Worm (Caenorhabditis elegans): Measurements from ENCODE around the gene F09F9.3.

The F09F9.3 gene

ce11 chrX:4144136-4144781 is 23.4 kb upstream of the F09F9.3 start:
- TF ChIP-seq flt-1 (GFP tag; IDR thresholded peaks at IDR 0.05) (no peak), ets-7 (tag; optimal IDR thresholded peaks at IDR 0.05) (no peak), hmg-4 (GFP tag; optimal IDR thresholded peaks at IDR 0.05) (no peak), B0310.2 (tag; optimal IDR thresholded peaks at IDR 0.05) (no peak), tra-4 (tag; optimal IDR thresholded peaks at IDR 0.05) (no peak), ceh-13 (GFP tag; optimal IDR thresholded peaks at IDR 0.05) (no peak), tbx-11 (GFP tag; IDR thresholded peaks at IDR 0.05) (no peak), sea-1 (GFP tag; conservative IDR thresholded peaks at IDR 0.05) (no peak), tbx-37 (GFP tag; conservative IDR thresholded peaks at IDR 0.05) (no peak), pes-1 (GFP tag; IDR thresholded peaks at IDR 0.05) (no peak), ceh-36 (tag; optimal IDR thresholded peaks at IDR 0.05) (no peak), aly-1 (tag; optimal IDR thresholded peaks at IDR 0.05) (no peak), hmbx-1 (tag; optimal IDR thresholded peaks at IDR 0.05) (no peak)

ce11 chrX:4143260-4144018 is 22.6 kb upstream of the F09F9.3 start:
- TF ChIP-seq hmbx-1 (tag; optimal IDR thresholded peaks at IDR 0.05) (no peak), ceh-13 (GFP tag; optimal IDR thresholded peaks at IDR 0.05) (no peak), aly-1 (tag; optimal IDR thresholded peaks at IDR 0.05) (no peak), B0310.2 (tag; optimal IDR thresholded peaks at IDR 0.05) (no peak), hmg-4 (GFP tag; optimal IDR thresholded peaks at IDR 0.05) (no peak), F13C5.2 (tag; optimal IDR thresholded peaks at IDR 0.05) (no peak), ceh-36 (tag; optimal IDR thresholded peaks at IDR 0.05) (no peak), pes-1 (GFP tag; IDR thresholded peaks at IDR 0.05) (no peak), scrt-1 (GFP tag; IDR thresholded peaks at IDR 0.05) (no peak), ama-1 (optimal IDR thresholded peaks at IDR 0.05) (no peak), tra-4 (tag; optimal IDR thresholded peaks at IDR 0.05) (no peak), ets-7 (tag; optimal IDR thresholded peaks at IDR 0.05) (no peak), hnd-1 (tag; optimal IDR thresholded peaks at IDR 0.05) (no peak), tbx-11 (GFP tag; IDR thresholded peaks at IDR 0.05) (no peak), flt-1 (GFP tag; IDR thresholded peaks at IDR 0.05) (no peak), sea-1 (GFP tag; conservative IDR thresholded peaks at IDR 0.05) (no peak), tbx-37 (GFP tag; conservative IDR thresholded peaks at IDR 0.05) (no peak)

ce11 chrX:4142648-4143259 is 21.9 kb upstream of the F09F9.3 start:
- TF ChIP-seq ets-7 (tag; optimal IDR thresholded peaks at IDR 0.05) (no peak), ceh-13 (GFP tag; optimal IDR thresholded peaks at IDR 0.05) (no peak), ama-1 (optimal IDR thresholded peaks at IDR 0.05) (no peak), tbx-37 (GFP tag; conservative IDR thresholded peaks at IDR 0.05) (no peak), ceh-36 (tag; optimal IDR thresholded peaks at IDR 0.05) (no peak), pes-1 (GFP tag; IDR thresholded peaks at IDR 0.05) (no peak), scrt-1 (GFP tag; IDR thresholded peaks at IDR 0.05) (no peak), tbx-11 (GFP tag; IDR thresholded peaks at IDR 0.05) (no peak), hmbx-1 (tag; optimal IDR thresholded peaks at IDR 0.05) (no peak), aly-1 (tag; optimal IDR thresholded peaks at IDR 0.05) (no peak), flt-1 (GFP tag; IDR thresholded peaks at IDR 0.05) (no peak), F13C5.2 (tag; optimal IDR thresholded peaks at IDR 0.05) (no peak)

- TF ChIP-seq ceh-13 (GFP tag; optimal IDR thresholded peaks at IDR 0.05) (no peak), flt-1 (GFP tag; IDR thresholded peaks at IDR 0.05) (no peak), ama-1 (optimal IDR thresholded peaks at IDR 0.05) (no peak), B0310.2 (tag; optimal IDR thresholded peaks at IDR 0.05) (no peak), pes-1 (GFP tag; IDR thresholded peaks at IDR 0.05) (no peak), aly-1 (tag; optimal IDR thresholded peaks at IDR 0.05) (no peak), ceh-36 (tag; optimal IDR thresholded peaks at IDR 0.05) (no peak), F13C5.2 (tag; optimal IDR thresholded peaks at IDR 0.05) (no peak), hmg-4 (GFP tag; optimal IDR thresholded peaks at IDR 0.05) (no peak), scrt-1 (GFP tag; IDR thresholded peaks at IDR 0.05) (no peak), tbx-11 (GFP tag; IDR thresholded peaks at IDR 0.05) (no peak)
Measured at ce11 chrX:4142202-4142601, 21.4 kb upstream of the F09F9.3 start.

- TF ChIP-seq ceh-36 (tag; optimal IDR thresholded peaks at IDR 0.05) (no peak), F13C5.2 (tag; optimal IDR thresholded peaks at IDR 0.05) (no peak), hnd-1 (tag; optimal IDR thresholded peaks at IDR 0.05) (no peak), hmg-4 (GFP tag; optimal IDR thresholded peaks at IDR 0.05) (no peak), ceh-13 (GFP tag; optimal IDR thresholded peaks at IDR 0.05) (no peak), sea-1 (GFP tag; conservative IDR thresholded peaks at IDR 0.05) (no peak), tbx-37 (GFP tag; conservative IDR thresholded peaks at IDR 0.05) (no peak)
Measured at ce11 chrX:4140755-4141417, 20.1 kb upstream of the F09F9.3 start.

- TF ChIP-seq F13C5.2 (tag; optimal IDR thresholded peaks at IDR 0.05) (no peak), scrt-1 (GFP tag; IDR thresholded peaks at IDR 0.05) (no peak), ama-1 (optimal IDR thresholded peaks at IDR 0.05) (no peak), tbx-11 (GFP tag; IDR thresholded peaks at IDR 0.05) (no peak), hnd-1 (tag; optimal IDR thresholded peaks at IDR 0.05) (no peak), B0310.2 (tag; optimal IDR thresholded peaks at IDR 0.05) (no peak), sea-1 (GFP tag; conservative IDR thresholded peaks at IDR 0.05) (no peak), tbx-37 (GFP tag; conservative IDR thresholded peaks at IDR 0.05) (no peak), ceh-36 (tag; optimal IDR thresholded peaks at IDR 0.05) (no peak), flt-1 (GFP tag; IDR thresholded peaks at IDR 0.05) (no peak), pes-1 (GFP tag; IDR thresholded peaks at IDR 0.05) (no peak), ceh-13 (GFP tag; optimal IDR thresholded peaks at IDR 0.05) (no peak)
Measured at ce11 chrX:4139593-4140565, 19.0 kb upstream of the F09F9.3 start, which contains the start of gene ZK470.4. Gene ZK470.4 (minus strand): TSS chrX:4139767.
